Fruit fly (Drosophila melanogaster) whole organism: Measurements from ENCODE around the gene Tango2.

Experiments used
- CG8478 ChIP-seq: fragments of >200 bp; optimal IDR thresholded peaks from 2 replicates; lab custom pipeline; 2018; ENCODE audit warnings: inconsistent platforms
- Dll ChIP-seq: fragments of >200 bp; optimal IDR thresholded peaks from 2 replicates; lab custom pipeline; 2017
- EcR ChIP-seq, 2 experiments: fragments of >200 bp; optimal IDR thresholded peaks; 2 replicates each; lab custom pipeline; 2017; ENCODE audit warnings: missing biosample characterization in 2 of 2, missing genetic modification characterization in 2 of 2, missing genetic modification reagents in 2 of 2
- pan ChIP-seq: fragments of >200 bp; optimal IDR thresholded peaks from 2 replicates; lab custom pipeline; 2017
- psq ChIP-seq: fragments of >200 bp; optimal IDR thresholded peaks from 2 replicates; lab custom pipeline; 2017

dm6 chrX:13667656-13668055 is 50.9 kb downstream of the Tango2 start, which contains the start of the genes DNAlig4 and CG11164:
- no peak for TF ChIP-seq EcR (GFP tag; optimal IDR thresholded peaks at IDR 0.05; lab: Kevin White, UChicago)
- TF ChIP-seq Dll (lab: Kevin White, UChicago), result no peak
- no peak for TF ChIP-seq CG8478 (lab: Kevin White, UChicago)
- TF ChIP-seq pan (lab: Kevin White, UChicago), result no peak
- no peak for TF ChIP-seq psq (lab: Kevin White, UChicago)
